Fruit fly (Drosophila melanogaster) whole organism, prepupa: Measurements from ENCODE around the gene CG18507.

Experiments
- CG10631 ChIP-seq: fragments of 200-800 bp; sonication (Bioruptor generic); optimal IDR thresholded peaks from 2 replicates; lab custom pipeline; 2016; ENCODE audit warnings: missing biosample characterization, missing genetic modification characterization
- CG10669 ChIP-seq: fragments of 200-800 bp; sonication (Bioruptor generic); optimal IDR thresholded peaks from 3 replicates; lab custom pipeline; 2018; ENCODE audit warnings: missing biosample characterization, mild to moderate bottlenecking, missing genetic modification characterization, moderate library complexity
- CG11294 ChIP-seq: fragments of 200-800 bp; sonication (Bioruptor generic); IDR thresholded peaks from 2 replicates; pipeline ENCODE4 v1.3.6; 2022; ENCODE audit warnings: missing biosample characterization, missing genetic modification characterization
- CG11762 ChIP-seq: fragments of 200-800 bp; sonication (Bioruptor generic); optimal IDR thresholded peaks from 3 replicates; lab custom pipeline; 2016; ENCODE audit warnings: missing biosample characterization, missing genetic modification characterization; ENCODE audit not compliant: insufficient read depth
- CG11902 ChIP-seq: fragments of 200-800 bp; sonication (Bioruptor generic); optimal IDR thresholded peaks from 3 replicates; lab custom pipeline; 2016; ENCODE audit warnings: missing biosample characterization, missing genetic modification characterization
- CG15336 ChIP-seq: fragments of 200-800 bp; sonication (Bioruptor generic); IDR thresholded peaks from 2 replicates; pipeline ENCODE4 v1.3.6; 2022; ENCODE audit warnings: missing biosample characterization, missing genetic modification characterization
- CG1621 ChIP-seq: fragments of 200-800 bp; sonication (Bioruptor generic); optimal IDR thresholded peaks from 3 replicates; lab custom pipeline; 2018; ENCODE audit warnings: missing biosample characterization, mild to moderate bottlenecking, missing genetic modification characterization
- CG16779 ChIP-seq: fragments of 200-800 bp; sonication (Bioruptor generic); optimal IDR thresholded peaks from 3 replicates; lab custom pipeline; 2017; ENCODE audit warnings: missing biosample characterization, mild to moderate bottlenecking, missing genetic modification characterization
- CG3032 ChIP-seq: fragments of 200-800 bp; optimal IDR thresholded peaks from 2 replicates; lab custom pipeline; 2019; ENCODE audit warnings: missing biosample characterization, mild to moderate bottlenecking, missing genetic modification characterization, moderate library complexity
- CG34406 ChIP-seq: fragments of 200-800 bp; sonication (Bioruptor generic); optimal IDR thresholded peaks from 3 replicates; lab custom pipeline; 2016; ENCODE audit warnings: missing biosample characterization, missing genetic modification characterization
- CG4318 ChIP-seq: fragments of 200-800 bp; sonication (Bioruptor generic); optimal IDR thresholded peaks from 3 replicates; lab custom pipeline; 2017; ENCODE audit warnings: missing biosample characterization, mild to moderate bottlenecking, missing genetic modification characterization
- CG6163 ChIP-seq: fragments of 200-800 bp; sonication (Bioruptor generic); IDR thresholded peaks from 3 replicates; pipeline ENCODE4 v1.3.6; 2022; ENCODE audit warnings: missing biosample characterization, missing genetic modification characterization
- CG6276 ChIP-seq: fragments of 200-800 bp; sonication (Bioruptor generic); optimal IDR thresholded peaks from 2 replicates; lab custom pipeline; 2017; ENCODE audit warnings: missing biosample characterization, mild to moderate bottlenecking, missing genetic modification characterization
- CG6792 ChIP-seq: fragments of 200-800 bp; sonication (Bioruptor generic); optimal IDR thresholded peaks from 3 replicates; lab custom pipeline; 2016; ENCODE audit warnings: missing biosample characterization, missing genetic modification characterization
- CG6808 ChIP-seq: fragments of 200-800 bp; sonication (Bioruptor generic); optimal IDR thresholded peaks from 3 replicates; lab custom pipeline; 2017; ENCODE audit warnings: missing biosample characterization, missing genetic modification characterization, mild to moderate bottlenecking, moderate library complexity, missing genetic modification reagents
- CG8119 ChIP-seq: fragments of 200-800 bp; sonication (Bioruptor generic); IDR thresholded peaks from 3 replicates; pipeline ENCODE4 v1.3.6; 2022; ENCODE audit warnings: missing biosample characterization, missing genetic modification characterization
- CG8319 ChIP-seq: fragments of 200-800 bp; sonication (Bioruptor generic); optimal IDR thresholded peaks from 3 replicates; lab custom pipeline; 2016; ENCODE audit warnings: missing biosample characterization, missing genetic modification characterization
- CG8632 ChIP-seq: fragments of 200-800 bp; sonication (Bioruptor generic); optimal IDR thresholded peaks from 3 replicates; lab custom pipeline; 2016; ENCODE audit warnings: missing biosample characterization, missing genetic modification characterization
- CG9139 ChIP-seq: fragments of 200-800 bp; sonication (Bioruptor generic); optimal IDR thresholded peaks from 3 replicates; lab custom pipeline; 2017; ENCODE audit warnings: missing biosample characterization, mild to moderate bottlenecking, missing genetic modification characterization
- Eip75B ChIP-seq: fragments of 200-800 bp; sonication (Bioruptor generic); optimal IDR thresholded peaks from 3 replicates; lab custom pipeline; 2016; ENCODE audit warnings: missing biosample characterization, missing genetic modification characterization
- Eip78C ChIP-seq: fragments of 200-800 bp; sonication (Bioruptor generic); peaks from one replicate; lab custom pipeline; 2016; ENCODE audit warnings: missing biosample characterization, missing genetic modification characterization
- Ets21C ChIP-seq: fragments of 200-800 bp; sonication (Bioruptor generic); optimal IDR thresholded peaks from 3 replicates; lab custom pipeline; 2016; ENCODE audit warnings: missing biosample characterization, missing genetic modification characterization
- Ets96B ChIP-seq: fragments of 200-800 bp; optimal IDR thresholded peaks from 2 replicates; lab custom pipeline; 2019; ENCODE audit warnings: missing biosample characterization, mild to moderate bottlenecking, missing genetic modification characterization, moderate library complexity
- Gug ChIP-seq: fragments of 200-800 bp; sonication (Bioruptor generic); IDR thresholded peaks from 2 replicates; pipeline ENCODE4 v1.3.6; 2022; ENCODE audit warnings: missing biosample characterization, missing genetic modification characterization
- Hr38 ChIP-seq: sonication (Bioruptor generic); optimal IDR thresholded peaks from 2 replicates; lab custom pipeline; 2016; ENCODE audit warnings: missing biosample characterization, missing genetic modification characterization
- Met ChIP-seq: fragments of 200-800 bp; sonication (Bioruptor generic); optimal IDR thresholded peaks from 3 replicates; lab custom pipeline; 2016; ENCODE audit warnings: missing biosample characterization, missing genetic modification characterization
- OdsH ChIP-seq: fragments of 200-800 bp; sonication (Bioruptor generic); optimal IDR thresholded peaks from 3 replicates; lab custom pipeline; 2016; ENCODE audit warnings: missing biosample characterization, missing genetic modification characterization
- Smox ChIP-seq: fragments of 200-800 bp; sonication (Bioruptor generic); optimal IDR thresholded peaks from 3 replicates; lab custom pipeline; 2016; ENCODE audit warnings: missing biosample characterization, missing genetic modification characterization
- Sox102F ChIP-seq: fragments of 200-800 bp; sonication (Bioruptor generic); optimal IDR thresholded peaks from 2 replicates; lab custom pipeline; 2016; ENCODE audit warnings: missing biosample characterization, mild to moderate bottlenecking, missing genetic modification characterization
- Sox14 ChIP-seq: fragments of 200-800 bp; sonication (Bioruptor generic); optimal IDR thresholded peaks from 3 replicates; lab custom pipeline; 2016; ENCODE audit warnings: missing biosample characterization, missing genetic modification characterization
- Sox15 ChIP-seq: fragments of 200-800 bp; sonication (Bioruptor generic); optimal IDR thresholded peaks from 3 replicates; lab custom pipeline; 2016; ENCODE audit warnings: missing biosample characterization, missing genetic modification characterization
- acj6 ChIP-seq: fragments of 200-800 bp; sonication (Bioruptor generic); optimal IDR thresholded peaks from 3 replicates; lab custom pipeline; 2016; ENCODE audit warnings: missing biosample characterization, missing genetic modification characterization
- cyc ChIP-seq: fragments of 200-800 bp; sonication (Bioruptor generic); optimal IDR thresholded peaks from 3 replicates; lab custom pipeline; 2016; ENCODE audit warnings: missing biosample characterization, missing genetic modification characterization
- dac ChIP-seq: fragments of 200-800 bp; sonication (Bioruptor generic); optimal IDR thresholded peaks from 2 replicates; lab custom pipeline; 2017; ENCODE audit warnings: missing biosample characterization, mild to moderate bottlenecking, missing genetic modification characterization
- eg ChIP-seq: fragments of 200-800 bp; sonication (Bioruptor generic); IDR thresholded peaks from 3 replicates; pipeline ENCODE4 v1.3.6; 2022; ENCODE audit warnings: missing biosample characterization, missing genetic modification characterization
- esn ChIP-seq: fragments of 200-800 bp; sonication (Bioruptor generic); optimal IDR thresholded peaks from 2 replicates; lab custom pipeline; 2016; ENCODE audit warnings: missing biosample characterization, mild to moderate bottlenecking, missing genetic modification characterization, moderate library complexity
- fd59A ChIP-seq: fragments of 200-800 bp; sonication (Bioruptor generic); optimal IDR thresholded peaks from 2 replicates; lab custom pipeline; 2017; ENCODE audit warnings: missing biosample characterization, mild to moderate bottlenecking, missing genetic modification characterization, missing genetic modification reagents
- fkh ChIP-seq: fragments of 200-800 bp; sonication (Bioruptor generic); optimal IDR thresholded peaks from 3 replicates; lab custom pipeline; 2017; ENCODE audit warnings: missing biosample characterization, mild to moderate bottlenecking, missing genetic modification characterization, moderate library complexity
- lz ChIP-seq: fragments of 200-800 bp; sonication (Bioruptor generic); optimal IDR thresholded peaks from 3 replicates; lab custom pipeline; 2016; ENCODE audit warnings: missing biosample characterization, missing genetic modification characterization
- net ChIP-seq: fragments of 200-800 bp; sonication (Bioruptor generic); optimal IDR thresholded peaks from 3 replicates; lab custom pipeline; 2016; ENCODE audit warnings: missing biosample characterization, missing genetic modification characterization
- pdm3 ChIP-seq: fragments of 200-800 bp; sonication (Bioruptor generic); optimal IDR thresholded peaks from 3 replicates; lab custom pipeline; 2016; ENCODE audit warnings: missing biosample characterization, missing genetic modification characterization
- salr ChIP-seq, 2 experiments: fragments of 200-800 bp; sonication (Bioruptor generic); optimal IDR thresholded peaks; 3 replicates each; lab custom pipeline; 2016 to 2018; ENCODE audit warnings: missing biosample characterization in 2 of 2, missing genetic modification characterization in 2 of 2, mild to moderate bottlenecking in 1 of 2
- spab ChIP-seq: fragments of 200-800 bp; sonication (Bioruptor generic); optimal IDR thresholded peaks from 2 replicates; lab custom pipeline; 2017; ENCODE audit warnings: missing biosample characterization, mild to moderate bottlenecking, missing genetic modification characterization, missing genetic modification reagents
- ss ChIP-seq, 2 experiments: fragments of 200-800 bp; sonication (Bioruptor generic); optimal IDR thresholded peaks; 2 replicates in 1 of 2; 3 replicates in 1 of 2; lab custom pipeline; 2017 to 2018; ENCODE audit warnings: mild to moderate bottlenecking in 2 of 2, missing biosample characterization in 2 of 2, missing genetic modification characterization in 2 of 2, moderate library complexity in 1 of 2
- vri ChIP-seq: fragments of 200-800 bp; sonication (Bioruptor generic); optimal IDR thresholded peaks from 3 replicates; lab custom pipeline; 2016; ENCODE audit warnings: missing biosample characterization, mild to moderate bottlenecking, missing genetic modification characterization

CG18507 gene

DNA sequence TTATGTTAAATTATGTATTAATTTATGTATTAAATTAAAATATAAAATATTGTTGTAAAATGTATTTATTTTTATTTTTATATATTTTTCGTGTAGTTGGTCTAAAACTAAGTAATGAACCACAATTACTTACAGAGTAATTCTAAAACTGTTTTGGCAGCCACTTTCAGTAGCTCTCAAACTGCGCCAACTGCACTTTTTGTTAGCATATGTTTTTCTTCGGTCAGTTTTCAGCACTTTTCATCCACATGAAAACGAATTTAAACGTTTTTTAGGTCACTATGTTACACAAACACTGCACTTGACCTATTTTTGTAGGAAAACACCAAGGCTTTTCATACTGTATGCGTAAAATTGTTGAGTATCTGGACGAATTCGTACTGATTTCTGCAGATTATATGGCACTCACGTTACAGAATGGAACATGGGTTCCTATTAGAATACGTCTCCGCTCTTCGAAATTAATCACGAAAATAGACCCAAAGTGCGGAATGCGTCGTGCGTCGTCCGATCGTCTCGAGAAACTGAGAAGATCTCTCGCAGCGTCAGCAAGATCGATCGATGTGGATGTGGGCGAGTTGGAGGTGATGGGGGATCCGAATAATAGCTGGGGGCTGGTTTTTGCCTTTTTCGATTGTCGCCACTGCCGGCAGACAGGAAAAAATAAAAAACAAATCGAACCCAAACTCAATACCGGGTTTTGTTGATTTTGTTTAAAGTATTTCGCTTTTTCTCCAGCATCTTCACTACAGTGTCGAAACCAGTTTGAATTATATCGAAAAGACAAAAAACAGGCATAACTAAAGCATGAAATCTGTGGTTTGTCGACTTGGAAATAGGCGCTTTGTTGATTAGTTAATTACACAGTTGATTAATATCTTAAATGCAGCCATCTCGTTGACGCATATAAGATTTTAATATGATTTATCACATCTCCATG, 23.2 kb upstream of the CG18507 start, which contains the start of gene ics:
Gene ics, minus strand, starts transcription at position 716 of the 940 bp plus-strand sequence.
- TF ChIP-seq salr (GFP tag; optimal IDR thresholded peaks at IDR 0.05; lab: Kevin White, UChicago) (no peak), OdsH (no peak), ss (GFP tag; optimal IDR thresholded peaks at IDR 0.05; lab: Kevin White, UChicago) (peak; percentile 45 to 56), acj6 (GFP tag; lab: Kevin White, UChicago) (no peak), Ets96B (tag; lab: Kevin White, UChicago) (peak; percentile 18), Hr38 (GFP tag; lab: Kevin White, UChicago) (no peak), Eip78C (GFP tag; lab: Kevin White, UChicago) (peak; percentile 65), Gug (GFP tag; lab: Robert Waterston, UW) (no peak), pdm3 (no peak), spab (GFP tag; lab: Kevin White, UChicago) (peak; percentile 12), CG6808 (GFP tag; lab: Kevin White, UChicago) (peak; percentile 26), CG9139 (GFP tag; lab: Kevin White, UChicago) (peak; percentile 9), CG6792 (GFP tag; lab: Kevin White, UChicago) (no peak), CG10669 (GFP tag; lab: Kevin White, UChicago) (no peak), cyc (GFP tag; lab: Kevin White, UChicago) (no peak), Ets21C (GFP tag; lab: Kevin White, UChicago) (no peak), fkh (GFP tag; lab: Kevin White, UChicago) (no peak), fd59A (GFP tag; lab: Kevin White, UChicago) (no peak)

dm6 chr2L:13666017-13666667, 817 bp downstream of the CG18507 start:
- TF ChIP-seq Eip75B (GFP tag; lab: Kevin White, UChicago), result peak; percentile 81
- peak; percentile 49 for TF ChIP-seq CG6808 (GFP tag; lab: Kevin White, UChicago)
- peak; percentile 77 for TF ChIP-seq lz
- TF ChIP-seq CG11902 (GFP tag; lab: Kevin White, UChicago), result peak; percentile 65
- TF ChIP-seq spab (GFP tag; lab: Kevin White, UChicago), result peak; percentile 42
- no peak for TF ChIP-seq CG16779 (tag; lab: Kevin White, UChicago)
- peak; percentile 74 for TF ChIP-seq Ets21C (GFP tag; lab: Kevin White, UChicago)
- peak; percentile 82 for TF ChIP-seq net (GFP tag; lab: Kevin White, UChicago)
- peak; percentile 65 for TF ChIP-seq eg (GFP tag; lab: Robert Waterston, UW)
- peak; percentile 26 for TF ChIP-seq vri (GFP tag; lab: Kevin White, UChicago)
- peak; percentile 49 for TF ChIP-seq CG8119 (GFP tag; lab: Robert Waterston, UW)
- TF ChIP-seq Sox14 (GFP tag; lab: Kevin White, UChicago), result peak; percentile 80
- peak; percentile 77 for TF ChIP-seq Sox15
- no peak for TF ChIP-seq CG6276 (GFP tag; lab: Kevin White, UChicago)
- TF ChIP-seq cyc (GFP tag; lab: Kevin White, UChicago), result peak; percentile 74
- peak; percentile 71 for TF ChIP-seq Smox (GFP tag; lab: Kevin White, UChicago)
- peak; percentile 60 for TF ChIP-seq CG8319 (GFP tag; lab: Kevin White, UChicago)
- TF ChIP-seq CG10631 (GFP tag; lab: Kevin White, UChicago), result peak; percentile 75
- TF ChIP-seq salr (GFP tag; optimal IDR thresholded peaks at IDR 0.05; lab: Kevin White, UChicago), result peak; percentile 14 to 64
- peak; percentile 62 for TF ChIP-seq CG11762 (GFP tag; lab: Kevin White, UChicago)
- TF ChIP-seq Sox102F (GFP tag; lab: Kevin White, UChicago), result peak; percentile 65
- TF ChIP-seq OdsH, result peak; percentile 87
- TF ChIP-seq esn, result peak; percentile 87
- peak; percentile 78 for TF ChIP-seq CG34406 (GFP tag; lab: Kevin White, UChicago)
- no peak for TF ChIP-seq Hr38 (GFP tag; lab: Kevin White, UChicago)
- TF ChIP-seq Eip78C (GFP tag; lab: Kevin White, UChicago), result peak; percentile 95
- TF ChIP-seq Met, result peak; percentile 76
- TF ChIP-seq CG11294 (GFP tag; lab: Robert Waterston, UW), result no peak
- peak; percentile 51 for TF ChIP-seq CG1621 (tag; lab: Kevin White, UChicago)
- peak; percentile 73 for TF ChIP-seq acj6 (GFP tag; lab: Kevin White, UChicago)
- TF ChIP-seq dac (GFP tag; lab: Kevin White, UChicago), result peak; percentile 7
- TF ChIP-seq CG4318 (GFP tag; lab: Kevin White, UChicago), result peak; percentile 57
- peak; percentile 73 for TF ChIP-seq fd59A (GFP tag; lab: Kevin White, UChicago)
- no peak for TF ChIP-seq CG15336 (GFP tag; lab: Robert Waterston, UW)
- peak; percentile 67 for TF ChIP-seq CG8632 (GFP tag; lab: Kevin White, UChicago)
- TF ChIP-seq CG6163 (GFP tag; lab: Robert Waterston, UW), result peak; percentile 78; the same call in 2 of the 3 replicates
- TF ChIP-seq CG3032 (tag; lab: Kevin White, UChicago), result peak; percentile 50
